Worm (Caenorhabditis elegans) whole organism, L3 larva: ENCODE data around the gene R05G6.9.

Experiments used
- R02D3.7 ChIP-seq: fragments of 150-350 bp; optimal IDR thresholded peaks from 2 replicates; lab custom pipeline; 2014; ENCODE audit warnings: missing biosample characterization, missing genetic modification characterization
- ceh-28 ChIP-seq: fragments of 150-350 bp; optimal IDR thresholded peaks from 2 replicates; lab custom pipeline; 2014; ENCODE audit warnings: missing biosample characterization, missing genetic modification reagents, missing genetic modification characterization
- ceh-82 ChIP-seq: fragments of 150-350 bp; optimal IDR thresholded peaks from 2 replicates; lab custom pipeline; 2014; ENCODE audit warnings: missing biosample characterization, missing genetic modification characterization
- ceh-9 ChIP-seq: sonication (generic microtip); optimal IDR thresholded peaks from 2 replicates; lab custom pipeline; 2018; ENCODE audit warnings: missing biosample characterization, missing genetic modification characterization
- egl-27 ChIP-seq: sonication (generic microtip); optimal IDR thresholded peaks from 4 replicates; lab custom pipeline; 2017; ENCODE audit warnings: missing biosample characterization, missing genetic modification reagents, missing genetic modification characterization
- egl-5 ChIP-seq: fragments of 150-350 bp; optimal IDR thresholded peaks from 2 replicates; lab custom pipeline; 2017; ENCODE audit warnings: missing biosample characterization, missing genetic modification reagents, missing genetic modification characterization, inconsistent platforms
- elt-1 ChIP-seq: fragments of 150-350 bp; optimal IDR thresholded peaks from 2 replicates; lab custom pipeline; 2014; ENCODE audit warnings: missing biosample characterization, missing genetic modification characterization
- elt-2 ChIP-seq: sonication (generic microtip); optimal IDR thresholded peaks from 2 replicates; lab custom pipeline; 2016; ENCODE audit warnings: missing genetic modification reagents, mild to moderate bottlenecking, missing genetic modification characterization, missing compliant biosample characterization
- eor-1 ChIP-seq, 2 experiments: fragments of 150-350 bp; optimal IDR thresholded peaks; 2 replicates each; lab custom pipeline; 2014 to 2018; ENCODE audit warnings: missing biosample characterization in 2 of 2, missing genetic modification characterization in 2 of 2
- jun-1 ChIP-seq: fragments of 150-350 bp; optimal IDR thresholded peaks from 2 replicates; lab custom pipeline; 2014; ENCODE audit warnings: missing biosample characterization, missing genetic modification reagents, missing genetic modification characterization
- lin-15B ChIP-seq: fragments of 150-350 bp; optimal IDR thresholded peaks from 2 replicates; lab custom pipeline; 2014; ENCODE audit warnings: missing biosample characterization, missing genetic modification characterization
- lsy-12 ChIP-seq: sonication (generic microtip); optimal IDR thresholded peaks from 2 replicates; lab custom pipeline; 2016; ENCODE audit warnings: mild to moderate bottlenecking, missing genetic modification characterization, missing compliant biosample characterization
- mml-1 ChIP-seq: fragments of 150-350 bp; sonication (generic microtip); optimal IDR thresholded peaks from 3 replicates; lab custom pipeline; 2014; ENCODE audit warnings: missing biosample characterization, missing genetic modification characterization
- nfya-1 ChIP-seq: sonication (generic microtip); optimal IDR thresholded peaks from 2 replicates; lab custom pipeline; 2017; ENCODE audit warnings: missing genetic modification characterization, mild to moderate bottlenecking, missing compliant biosample characterization, antibody characterized with exemption, moderate library complexity; ENCODE audit not compliant: insufficient read depth
- nhr-11 ChIP-seq: fragments of 150-350 bp; optimal IDR thresholded peaks from 2 replicates; lab custom pipeline; 2014; ENCODE audit warnings: missing biosample characterization, missing genetic modification characterization
- nhr-12 ChIP-seq: fragments of 150-350 bp; optimal IDR thresholded peaks from 2 replicates; lab custom pipeline; 2014; ENCODE audit warnings: missing biosample characterization, missing genetic modification characterization
- nhr-237 ChIP-seq: fragments of 150-350 bp; optimal IDR thresholded peaks from 2 replicates; lab custom pipeline; 2014; ENCODE audit warnings: missing biosample characterization, missing genetic modification characterization
- nhr-25 ChIP-seq: sonication (generic microtip); optimal IDR thresholded peaks from 2 replicates; lab custom pipeline; 2017; ENCODE audit warnings: missing biosample characterization, missing genetic modification characterization
- nhr-43 ChIP-seq: sonication (generic microtip); optimal IDR thresholded peaks from 2 replicates; lab custom pipeline; 2016; ENCODE audit warnings: mild to moderate bottlenecking, missing genetic modification characterization, missing compliant biosample characterization; ENCODE audit not compliant: poor library complexity, severe bottlenecking
- nhr-67 ChIP-seq: fragments of 150-350 bp; optimal IDR thresholded peaks from 2 replicates; lab custom pipeline; 2014; ENCODE audit warnings: missing biosample characterization, missing genetic modification characterization
- nhr-76 ChIP-seq: fragments of 150-350 bp; sonication (generic microtip); optimal IDR thresholded peaks from 5 replicates; lab custom pipeline; 2014; ENCODE audit warnings: missing biosample characterization, missing genetic modification characterization
- nhr-77 ChIP-seq: fragments of 150-350 bp; optimal IDR thresholded peaks from 2 replicates; lab custom pipeline; 2014; ENCODE audit warnings: missing biosample characterization, missing genetic modification characterization
- pha-4 ChIP-seq: fragments of 150-350 bp; optimal IDR thresholded peaks from 2 replicates; lab custom pipeline; 2014; ENCODE audit warnings: missing biosample characterization, missing genetic modification reagents, missing genetic modification characterization
- pqm-1 ChIP-seq: fragments of 150-350 bp; optimal IDR thresholded peaks from 2 replicates; lab custom pipeline; 2017; ENCODE audit warnings: missing biosample characterization, missing genetic modification characterization, inconsistent platforms
- sea-2 ChIP-seq: fragments of 150-350 bp; sonication (generic microtip); optimal IDR thresholded peaks from 4 replicates; lab custom pipeline; 2014; ENCODE audit warnings: missing biosample characterization, missing genetic modification reagents, missing genetic modification characterization
- snpc-4 ChIP-seq: fragments of 150-350 bp; optimal IDR thresholded peaks from 2 replicates; lab custom pipeline; 2014; ENCODE audit warnings: missing biosample characterization, missing genetic modification characterization
- tbx-2 ChIP-seq: sonication (generic microtip); optimal IDR thresholded peaks from 2 replicates; lab custom pipeline; 2016; ENCODE audit warnings: mild to moderate bottlenecking, missing genetic modification characterization, missing compliant biosample characterization
- zag-1 ChIP-seq: fragments of 150-350 bp; optimal IDR thresholded peaks from 2 replicates; lab custom pipeline; 2014; ENCODE audit warnings: missing biosample characterization, missing genetic modification characterization
- ztf-11 ChIP-seq: fragments of 150-350 bp; optimal IDR thresholded peaks from 2 replicates; lab custom pipeline; 2014; ENCODE audit warnings: missing biosample characterization, missing genetic modification characterization
- ztf-4 ChIP-seq: fragments of 150-350 bp; optimal IDR thresholded peaks from 2 replicates; lab custom pipeline; 2014; ENCODE audit warnings: missing biosample characterization, missing genetic modification characterization

R05G6.9 gene

ce11 chrIV:7499302-7499701, 16.8 kb downstream of the R05G6.9 start:
- TF ChIP-seq egl-27 (tag; lab: Kevin White, UChicago) = no peak
- TF ChIP-seq snpc-4 (tag; lab: Kevin White, UChicago) = peak; percentile 63
- TF ChIP-seq, all 47 proteins: peak for 1

ce11 chrIV:7497750-7498149, 18.3 kb downstream of the R05G6.9 start, which contains the start of gene egas-4:
TSS of gene egas-4 (minus strand) at chrIV:7497850.
- TF ChIP-seq ceh-28 (no peak), nhr-67 (tag; lab: Kevin White, UChicago) (no peak), ztf-11 (tag; lab: Kevin White, UChicago) (no peak)

- TF ChIP-seq nfya-1 (tag; lab: Kevin White, UChicago) = no peak
- peak; percentile 52 for TF ChIP-seq pqm-1 (tag; lab: Kevin White, UChicago)
- TF ChIP-seq pha-4 = no peak
- peak; percentile 50 for TF ChIP-seq elt-2
- TF ChIP-seq sea-2 (GFP tag; lab: Kevin White, UChicago) = no peak
- TF ChIP-seq ceh-9 (tag; lab: Kevin White, UChicago) = no peak
Observed at ce11 chrIV:7497205-7497604, 18.9 kb downstream of the R05G6.9 start.

- TF ChIP-seq ceh-82 (tag; lab: Kevin White, UChicago) (no peak), zag-1 (tag; lab: Kevin White, UChicago) (no peak), nhr-67 (tag; lab: Kevin White, UChicago) (no peak), R02D3.7 (tag; lab: Kevin White, UChicago) (no peak), ceh-9 (tag; lab: Kevin White, UChicago) (no peak), snpc-4 (tag; lab: Kevin White, UChicago) (no peak), nhr-25 (no peak), ztf-11 (tag; lab: Kevin White, UChicago) (no peak), jun-1 (tag; lab: Kevin White, UChicago) (no peak), tbx-2 (tag; lab: Kevin White, UChicago) (no peak), nhr-237 (tag; lab: Kevin White, UChicago) (no peak), lsy-12 (tag; lab: Kevin White, UChicago) (no peak), nhr-43 (tag; lab: Kevin White, UChicago) (no peak), pqm-1 (tag; lab: Kevin White, UChicago) (no peak), ztf-4 (tag; lab: Kevin White, UChicago) (no peak), eor-1 (tag; optimal IDR thresholded peaks at IDR 0.05; lab: Kevin White, UChicago) (no peak)
- TF ChIP-seq, all 47 proteins: peak for 0
Observed at ce11 chrIV:7491464-7491863, 24.6 kb downstream of the R05G6.9 start, which contains the start of gene F55G1.1. TSS of gene F55G1.1 (plus strand) at chrIV:7491764.

ce11 chrIV:7488457-7488783, 27.6 kb downstream of the R05G6.9 start:
- TF ChIP-seq nhr-77 (no peak), lin-15B (tag; lab: Kevin White, UChicago) (no peak), egl-5 (tag; lab: Kevin White, UChicago) (no peak), jun-1 (tag; lab: Kevin White, UChicago) (no peak), ceh-82 (tag; lab: Kevin White, UChicago) (no peak), ztf-11 (tag; lab: Kevin White, UChicago) (no peak), mml-1 (tag; lab: Kevin White, UChicago) (no peak), nhr-12 (tag; lab: Kevin White, UChicago) (no peak), nhr-11 (no peak), nfya-1 (tag; lab: Kevin White, UChicago) (no peak), ceh-28 (no peak), snpc-4 (tag; lab: Kevin White, UChicago) (no peak), nhr-76 (tag; lab: Kevin White, UChicago) (no peak), R02D3.7 (tag; lab: Kevin White, UChicago) (no peak), elt-1 (no peak), sea-2 (GFP tag; lab: Kevin White, UChicago) (no peak)
